Fruit fly (Drosophila melanogaster) whole organism, embryonic: ENCODE data around the gene CG42342.

Experiments
- Aef1 ChIP-seq: fragments of 200-800 bp; sonication (Bioruptor generic); IDR thresholded peaks from 3 replicates; pipeline ENCODE4 v1.3.6; 2022; ENCODE audit warnings: missing biosample characterization, missing genetic modification characterization
- Atf6 ChIP-seq: fragments of 200-800 bp; sonication (Bioruptor generic); IDR thresholded peaks from 2 replicates; pipeline ENCODE4 v1.3.6; 2022; ENCODE audit warnings: missing biosample characterization, missing genetic modification characterization
- Bdp1 ChIP-seq: fragments of 200-800 bp; sonication (Bioruptor generic); optimal IDR thresholded peaks from 3 replicates; lab custom pipeline; 2016; ENCODE audit warnings: missing biosample characterization, missing genetic modification characterization
- CG10147 ChIP-seq: fragments of 200-800 bp; sonication (Bioruptor generic); optimal IDR thresholded peaks from 2 replicates; lab custom pipeline; 2019; ENCODE audit warnings: missing biosample characterization, mild to moderate bottlenecking, missing genetic modification characterization, moderate library complexity
- CG11093 ChIP-seq: fragments of 200-800 bp; sonication (Bioruptor generic); IDR thresholded peaks from 3 replicates; pipeline ENCODE4 v1.3.6; 2022; ENCODE audit warnings: missing biosample characterization, missing genetic modification characterization
- CG11247 ChIP-seq: fragments of 200-800 bp; sonication (Bioruptor generic); IDR thresholded peaks from 2 replicates; pipeline ENCODE4 v1.3.6; 2022; ENCODE audit warnings: missing biosample characterization, missing genetic modification characterization
- CG11456 ChIP-seq: fragments of 200-800 bp; sonication (Bioruptor generic); IDR thresholded peaks from 3 replicates; pipeline ENCODE4 v1.3.6; 2022; ENCODE audit warnings: missing biosample characterization, missing genetic modification characterization
- CG11504 ChIP-seq: fragments of 200-800 bp; sonication (Bioruptor generic); optimal IDR thresholded peaks from 3 replicates; lab custom pipeline; 2019; ENCODE audit warnings: missing biosample characterization, mild to moderate bottlenecking, missing genetic modification characterization, moderate library complexity
- CG12219 ChIP-seq: fragments of 200-800 bp; sonication (Bioruptor generic); optimal IDR thresholded peaks from 3 replicates; lab custom pipeline; 2018; ENCODE audit warnings: missing biosample characterization, mild to moderate bottlenecking, missing genetic modification characterization
- CG1233 ChIP-seq: fragments of 200-800 bp; sonication (Bioruptor generic); optimal IDR thresholded peaks from 4 replicates; lab custom pipeline; 2018; ENCODE audit warnings: missing biosample characterization, mild to moderate bottlenecking, missing genetic modification characterization
- CG12769 ChIP-seq: fragments of 200-800 bp; sonication (Bioruptor generic); optimal IDR thresholded peaks from 2 replicates; lab custom pipeline; 2019; ENCODE audit warnings: missing biosample characterization, mild to moderate bottlenecking, missing genetic modification characterization, moderate library complexity
- CG14050 ChIP-seq: fragments of 200-800 bp; sonication (Bioruptor generic); IDR thresholded peaks from 3 replicates; pipeline ENCODE4 v1.3.6; 2022; ENCODE audit warnings: missing biosample characterization, missing genetic modification characterization
- CG15514 ChIP-seq: fragments of 200-800 bp; sonication (Bioruptor generic); optimal IDR thresholded peaks from 3 replicates; lab custom pipeline; 2017; ENCODE audit warnings: missing biosample characterization, missing genetic modification characterization, mild to moderate bottlenecking, moderate library complexity, missing genetic modification reagents
- CG1603 ChIP-seq: fragments of 200-800 bp; sonication (Bioruptor generic); optimal IDR thresholded peaks from 2 replicates; lab custom pipeline; 2019; ENCODE audit warnings: missing biosample characterization, mild to moderate bottlenecking, missing genetic modification characterization, moderate library complexity
- CG18619 ChIP-seq: fragments of 200-800 bp; sonication (Bioruptor generic); optimal IDR thresholded peaks from 3 replicates; lab custom pipeline; 2017; ENCODE audit warnings: missing biosample characterization, mild to moderate bottlenecking, missing genetic modification characterization
- CG2875 ChIP-seq: fragments of 200-800 bp; sonication (Bioruptor generic); optimal IDR thresholded peaks from 2 replicates; lab custom pipeline; 2017; ENCODE audit warnings: missing biosample characterization, mild to moderate bottlenecking, missing genetic modification characterization, missing genetic modification reagents
- CG4282 ChIP-seq: fragments of 200-800 bp; sonication (Bioruptor generic); optimal IDR thresholded peaks from 2 replicates; lab custom pipeline; 2016; ENCODE audit warnings: missing biosample characterization, missing genetic modification characterization
- CG4730 ChIP-seq: fragments of 200-800 bp; sonication (Bioruptor generic); IDR thresholded peaks from 2 replicates; pipeline ENCODE4 v1.3.6; 2022; ENCODE audit warnings: missing biosample characterization, missing genetic modification characterization
- CG6175 ChIP-seq: fragments of 200-800 bp; sonication (Bioruptor generic); IDR thresholded peaks from 3 replicates; pipeline ENCODE4 v1.3.6; 2022; ENCODE audit warnings: missing biosample characterization, missing genetic modification characterization
- CG7271 ChIP-seq: fragments of 200-800 bp; sonication (Bioruptor generic); optimal IDR thresholded peaks from 2 replicates; lab custom pipeline; 2018; ENCODE audit warnings: missing biosample characterization, mild to moderate bottlenecking, missing genetic modification characterization, moderate library complexity
- CG7372 ChIP-seq: fragments of 200-800 bp; sonication (Bioruptor generic); IDR thresholded peaks from 2 replicates; pipeline ENCODE4 v1.3.6; 2022; ENCODE audit warnings: missing biosample characterization, missing genetic modification characterization
- CG8290 ChIP-seq, 3 experiments: fragments of 200-800 bp; sonication (Bioruptor generic); optimal IDR thresholded peaks; 2 replicates each; lab custom pipeline; 2016 to 2019; ENCODE audit warnings: missing biosample characterization in 3 of 3, missing genetic modification characterization in 3 of 3, mild to moderate bottlenecking in 2 of 3, moderate library complexity in 1 of 3
- CG9215 ChIP-seq: fragments of 200-800 bp; sonication (Bioruptor generic); IDR thresholded peaks from 2 replicates; pipeline ENCODE4 v1.3.6; 2022; ENCODE audit warnings: missing biosample characterization, missing genetic modification characterization
- CG9817 ChIP-seq: fragments of 200-800 bp; sonication (Bioruptor generic); optimal IDR thresholded peaks from 2 replicates; lab custom pipeline; 2018; ENCODE audit warnings: missing biosample characterization, mild to moderate bottlenecking, missing genetic modification characterization, moderate library complexity
- CG9932 ChIP-seq: fragments of 200-800 bp; sonication (Bioruptor generic); IDR thresholded peaks from 2 replicates; pipeline ENCODE4 v1.3.6; 2022; ENCODE audit warnings: missing biosample characterization, missing genetic modification characterization
- CTCF ChIP-seq: fragments of 200-800 bp; sonication (Bioruptor generic); optimal IDR thresholded peaks from 2 replicates; lab custom pipeline; 2017; ENCODE audit warnings: missing biosample characterization, mild to moderate bottlenecking, missing genetic modification characterization, moderate library complexity
- Deaf1 ChIP-seq: fragments of 200-800 bp; optimal IDR thresholded peaks from 3 replicates; lab custom pipeline; 2019; ENCODE audit warnings: missing biosample characterization, mild to moderate bottlenecking, missing genetic modification characterization, moderate library complexity
- E2f1 ChIP-seq: fragments of 200-800 bp; sonication (Bioruptor generic); IDR thresholded peaks from 2 replicates; pipeline ENCODE4 v1.3.6; 2022; ENCODE audit warnings: missing biosample characterization, missing genetic modification characterization
- Eip74EF ChIP-seq, 2 experiments: fragments of 200-800 bp in 1 of 2; fragments of >200 bp in 1 of 2; sonication (Bioruptor generic) in 1 of 2; optimal IDR thresholded peaks; 2 replicates each; lab custom pipeline; 2017 to 2019; ENCODE audit warnings: missing biosample characterization in 2 of 2, missing genetic modification characterization in 2 of 2, mild to moderate bottlenecking in 1 of 2, moderate library complexity in 1 of 2
- Fer3 ChIP-seq: fragments of 200-800 bp; sonication (Bioruptor generic); optimal IDR thresholded peaks from 2 replicates; lab custom pipeline; 2018; ENCODE audit warnings: missing biosample characterization, mild to moderate bottlenecking, missing genetic modification characterization, moderate library complexity
- H2.0 ChIP-seq: fragments of 200-800 bp; sonication (Bioruptor generic); IDR thresholded peaks from 2 replicates; pipeline ENCODE4 v1.3.6; 2022; ENCODE audit warnings: missing biosample characterization, missing genetic modification characterization
- HLH54F ChIP-seq: fragments of 200-800 bp; sonication (Bioruptor generic); optimal IDR thresholded peaks from 3 replicates; lab custom pipeline; 2016; ENCODE audit warnings: missing biosample characterization, missing genetic modification characterization
- HmgD ChIP-seq: fragments of 200-800 bp; sonication (Bioruptor generic); optimal IDR thresholded peaks from 3 replicates; lab custom pipeline; 2016; ENCODE audit warnings: missing biosample characterization, missing genetic modification characterization
- MTF-1 ChIP-seq: fragments of 200-800 bp; sonication (Bioruptor generic); optimal IDR thresholded peaks from 2 replicates; lab custom pipeline; 2018; ENCODE audit warnings: missing biosample characterization, mild to moderate bottlenecking, missing genetic modification characterization, borderline replicate concordance
- Myb ChIP-seq: fragments of 200-800 bp; sonication (Bioruptor generic); optimal IDR thresholded peaks from 2 replicates; lab custom pipeline; 2016; ENCODE audit warnings: missing biosample characterization, missing genetic modification characterization
- NC2β ChIP-seq: fragments of 200-800 bp; sonication (Bioruptor generic); optimal IDR thresholded peaks from 2 replicates; lab custom pipeline; 2016; ENCODE audit warnings: missing biosample characterization, missing genetic modification characterization
- Poxn ChIP-seq: fragments of 200-800 bp; sonication (Bioruptor generic); IDR thresholded peaks from 2 replicates; pipeline ENCODE4 v1.3.6; 2022; ENCODE audit warnings: missing biosample characterization, missing genetic modification characterization
- chinmo ChIP-seq: fragments of 200-800 bp; sonication (Bioruptor generic); IDR thresholded peaks from 4 replicates; pipeline ENCODE4 v1.3.6; 2022; ENCODE audit warnings: missing biosample characterization, missing genetic modification characterization; ENCODE audit not compliant: partially characterized antibody
- ci ChIP-seq: fragments of 200-800 bp; sonication (Bioruptor generic); IDR thresholded peaks from 3 replicates; pipeline ENCODE4 v1.3.6; 2022; ENCODE audit warnings: missing biosample characterization, missing genetic modification characterization
- cwo ChIP-seq: fragments of 200-800 bp; sonication (Bioruptor generic); optimal IDR thresholded peaks from 3 replicates; lab custom pipeline; 2017; ENCODE audit warnings: missing biosample characterization, missing genetic modification characterization, mild to moderate bottlenecking, moderate library complexity, missing genetic modification reagents
- fd96Cb ChIP-seq: fragments of 200-800 bp; sonication (Bioruptor generic); optimal IDR thresholded peaks from 2 replicates; lab custom pipeline; 2018; ENCODE audit warnings: missing biosample characterization, mild to moderate bottlenecking, missing genetic modification characterization, moderate library complexity
- gem ChIP-seq: fragments of 200-800 bp; sonication (Bioruptor generic); optimal IDR thresholded peaks from 2 replicates; lab custom pipeline; 2019; ENCODE audit warnings: missing biosample characterization, mild to moderate bottlenecking, missing genetic modification characterization, moderate library complexity
- her ChIP-seq: fragments of 200-800 bp; sonication (Bioruptor generic); optimal IDR thresholded peaks from 2 replicates; lab custom pipeline; 2016; ENCODE audit warnings: missing biosample characterization, missing genetic modification characterization
- kni ChIP-seq: fragments of 200-800 bp; sonication (Bioruptor generic); optimal IDR thresholded peaks from 3 replicates; lab custom pipeline; 2017; ENCODE audit warnings: mild to moderate bottlenecking, missing biosample characterization, missing genetic modification reagents, missing genetic modification characterization
- lmd ChIP-seq: fragments of 200-800 bp; sonication (Bioruptor generic); IDR thresholded peaks from 2 replicates; pipeline ENCODE4 v1.3.6; 2022; ENCODE audit warnings: missing biosample characterization, missing genetic modification characterization
- otp ChIP-seq: fragments of 200-800 bp; sonication (Bioruptor generic); IDR thresholded peaks from 3 replicates; pipeline ENCODE4, ENCODE4 v1.3.6; 2022; ENCODE audit warnings: missing biosample characterization, missing genetic modification characterization
- sc ChIP-seq, 3 experiments: fragments of >200 bp in 2 of 3; fragments of 200-800 bp in 1 of 3; sonication (Bioruptor generic) in 1 of 3; optimal IDR thresholded peaks; 2 replicates in 2 of 3; 3 replicates in 1 of 3; lab custom pipeline; 2017; ENCODE audit warnings: mild to moderate bottlenecking in 1 of 3, missing biosample characterization in 1 of 3, missing genetic modification characterization in 1 of 3, missing genetic modification reagents in 1 of 3
- slp2 ChIP-seq: fragments of 200-800 bp; sonication (Bioruptor generic); optimal IDR thresholded peaks from 2 replicates; lab custom pipeline; 2016; ENCODE audit warnings: missing biosample characterization, missing genetic modification characterization
- ttk ChIP-seq: fragments of 200-800 bp; sonication (Bioruptor generic); IDR thresholded peaks from 2 replicates; pipeline ENCODE4 v2.1.2; 2022; ENCODE audit warnings: missing biosample characterization, missing genetic modification characterization

Gene CG42342

DNA sequence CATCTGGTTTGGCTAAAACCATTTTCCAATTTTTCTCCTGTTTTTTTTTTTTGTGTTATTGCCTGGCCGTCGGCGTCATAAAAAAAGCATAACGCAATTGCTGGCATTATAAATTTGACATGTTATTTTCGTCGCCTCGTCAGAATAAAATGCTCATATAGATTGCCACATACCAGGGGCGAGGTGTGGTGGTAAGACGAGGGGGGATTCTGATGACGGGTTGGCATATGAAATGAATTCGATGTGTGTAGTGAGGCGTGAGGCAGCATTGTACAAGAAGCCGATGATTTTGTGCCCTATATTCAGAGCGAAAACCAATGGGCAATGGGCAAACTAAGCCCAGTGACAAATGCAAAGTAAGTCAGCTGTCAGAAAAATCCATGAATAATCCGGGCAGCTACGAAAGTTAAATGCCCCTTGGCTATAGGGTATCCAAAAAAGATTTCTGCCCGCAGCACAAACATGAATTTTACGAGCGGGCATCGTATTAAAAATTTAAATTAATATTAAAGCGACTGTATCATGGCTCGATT lies 56.1 kb downstream of the CG42342 start:
- peak; percentile 16; the same call in 1 of the 2 replicates for TF ChIP-seq Atf6 (GFP tag; lab: Robert Waterston, UW)
- TF ChIP-seq H2.0 = 0 out of 2 replicates have a peak, but pooled peaks have one; percentile 43
- TF ChIP-seq Eip74EF (GFP tag; optimal IDR thresholded peaks at IDR 0.05; lab: Kevin White, UChicago) = peak in 1 of 2 experiments; percentile 5
- TF ChIP-seq otp (GFP tag; lab: Robert Waterston, UW) = no peak
- peak; percentile 12 for TF ChIP-seq gem (tag; lab: Kevin White, UChicago)
- no peak for TF ChIP-seq Myb (GFP tag; lab: Kevin White, UChicago)
- TF ChIP-seq sc (optimal IDR thresholded peaks at IDR 0.05; lab: Kevin White, UChicago) = no peak
- no peak for TF ChIP-seq sc (GFP tag; optimal IDR thresholded peaks at IDR 0.05; lab: Kevin White, UChicago)
- no peak for TF ChIP-seq kni (GFP tag; lab: Kevin White, UChicago)
- peak; percentile 41; the same call in 1 of the 2 replicates for TF ChIP-seq CG9932 (GFP tag; lab: Robert Waterston, UW)
- TF ChIP-seq CG6175 (GFP tag; lab: Robert Waterston, UW) = 0 out of 3 replicates have a peak, but pooled peaks have one; percentile 13
- peak; percentile 36; the same call in 1 of the 3 replicates for TF ChIP-seq CG11093 (GFP tag; lab: Robert Waterston, UW)
- no peak for TF ChIP-seq CG1233 (GFP tag; lab: Kevin White, UChicago)
- TF ChIP-seq CG11504 = peak; percentile 39
- no peak for TF ChIP-seq CG7271 (tag; lab: Kevin White, UChicago)
- no peak for TF ChIP-seq CTCF (GFP tag; lab: Kevin White, UChicago)
- TF ChIP-seq CG4730 (GFP tag; lab: Robert Waterston, UW) = 0 out of 2 replicates have a peak, but pooled peaks have one; percentile 19
- TF ChIP-seq Deaf1 (tag; lab: Kevin White, UChicago) = no peak
- TF ChIP-seq CG7372 (GFP tag; lab: Robert Waterston, UW) = 0 out of 2 replicates have a peak, but pooled peaks have one; percentile 7
- no peak; the same call in 1 of the 2 replicates for TF ChIP-seq E2f1 (GFP tag; lab: Robert Waterston, UW)
- peak; percentile 2 for TF ChIP-seq fd96Cb (tag; lab: Kevin White, UChicago)
- no peak for TF ChIP-seq Bdp1
- no peak for TF ChIP-seq CG8290 (GFP tag; optimal IDR thresholded peaks at IDR 0.05; lab: Kevin White, UChicago)
- peak in 1 of 2 experiments; percentile 58 for TF ChIP-seq CG8290 (tag; optimal IDR thresholded peaks at IDR 0.05; lab: Kevin White, UChicago)
- TF ChIP-seq her (GFP tag; lab: Kevin White, UChicago) = no peak
- TF ChIP-seq CG9817 (tag; lab: Kevin White, UChicago) = peak; percentile 2
- peak; percentile 30; the same call in 1 of the 3 replicates for TF ChIP-seq Aef1 (GFP tag; lab: Robert Waterston, UW)
- TF ChIP-seq CG10147 = peak; percentile 66
- TF ChIP-seq CG2875 = no peak
- peak; percentile 43 for TF ChIP-seq MTF-1 (GFP tag; lab: Kevin White, UChicago)
- TF ChIP-seq NC2β (GFP tag; lab: Kevin White, UChicago) = no peak
- no peak for TF ChIP-seq Poxn (GFP tag; lab: Robert Waterston, UW)
- no peak for TF ChIP-seq CG9215 (GFP tag; lab: Robert Waterston, UW)
- TF ChIP-seq CG14050 (GFP tag; lab: Robert Waterston, UW) = no peak
- 0 out of 4 replicates have a peak, but pooled peaks have one; percentile 43 for TF ChIP-seq chinmo (GFP tag; lab: Robert Waterston, UW)
- no peak for TF ChIP-seq CG12219 (GFP tag; lab: Kevin White, UChicago)
- no peak for TF ChIP-seq CG11247 (GFP tag; lab: Robert Waterston, UW)
- TF ChIP-seq ci (GFP tag; lab: Robert Waterston, UW) = no peak
- TF ChIP-seq cwo = peak; percentile 4
- peak; percentile 1 for TF ChIP-seq Fer3 (tag; lab: Kevin White, UChicago)
- peak; percentile 62 for TF ChIP-seq CG12769 (tag; lab: Kevin White, UChicago)
- peak; percentile 49 for TF ChIP-seq CG15514 (GFP tag; lab: Kevin White, UChicago)
- peak; percentile 67 for TF ChIP-seq CG11456 (GFP tag; lab: Robert Waterston, UW)
- 0 out of 2 replicates have a peak, but pooled peaks have one; percentile 11 for TF ChIP-seq ttk (GFP tag; lab: Robert Waterston, UW)
- TF ChIP-seq lmd (GFP tag; lab: Robert Waterston, UW) = peak; percentile 38; the same call in 1 of the 2 replicates
- TF ChIP-seq CG4282 = no peak
- no peak for TF ChIP-seq HLH54F (GFP tag; lab: Kevin White, UChicago)
- TF ChIP-seq CG1603 = peak; percentile 15
- no peak for TF ChIP-seq CG18619 (GFP tag; lab: Kevin White, UChicago)
- no peak for TF ChIP-seq slp2 (GFP tag; lab: Kevin White, UChicago)
- no peak for TF ChIP-seq HmgD (GFP tag; lab: Kevin White, UChicago)
